Worm (Caenorhabditis elegans): Measurements from ENCODE around the gene C54E4.1.

The C54E4.1 gene

ce11 chrIV:2175291-2175690 is at the start of gene C54E4.1:
C54E4.1 (plus strand) TSS chrIV:2175591.
- TF ChIP-seq mdl-1 (tag; optimal IDR thresholded peaks at IDR 0.05) (no peak), sma-9 (GFP tag; optimal IDR thresholded peaks at IDR 0.05) (no peak), sma-9 (tag; optimal IDR thresholded peaks at IDR 0.05) (no peak), nhr-237 (tag; optimal IDR thresholded peaks at IDR 0.05) (no peak), lin-11 (tag; optimal IDR thresholded peaks at IDR 0.05) (no peak), peb-1 (tag; optimal IDR thresholded peaks at IDR 0.05) (no peak), fos-1 (tag; optimal IDR thresholded peaks at IDR 0.05) (no peak), gmeb-1 (tag; optimal IDR thresholded peaks at IDR 0.05) (no peak), aly-2 (tag; optimal IDR thresholded peaks at IDR 0.05) (no peak), ztf-4 (tag; optimal IDR thresholded peaks at IDR 0.05) (no peak), nhr-21 (tag; optimal IDR thresholded peaks at IDR 0.05) (no peak), dmd-4 (tag; optimal IDR thresholded peaks at IDR 0.05) (no peak), nhr-23 (tag; optimal IDR thresholded peaks at IDR 0.05) (no peak), sma-3 (GFP tag; optimal IDR thresholded peaks at IDR 0.05) (no peak), blmp-1 (tag; optimal IDR thresholded peaks at IDR 0.05; ENCODE audit: insufficient read depth) (no peak)

ce11 chrIV:2127375-2127774 is 48.0 kb upstream of the C54E4.1 start:
- TF ChIP-seq R02D3.7 (tag; optimal IDR thresholded peaks at IDR 0.05) (no peak), nhr-23 (tag; optimal IDR thresholded peaks at IDR 0.05) (no peak), sma-9 (GFP tag; optimal IDR thresholded peaks at IDR 0.05) (no peak), sma-9 (tag; optimal IDR thresholded peaks at IDR 0.05) (no peak), ceh-16 (tag; optimal IDR thresholded peaks at IDR 0.05) (no peak), ceh-82 (tag; optimal IDR thresholded peaks at IDR 0.05) (no peak), unc-62 (GFP tag; optimal IDR thresholded peaks at IDR 0.05) (no peak), sma-3 (GFP tag; optimal IDR thresholded peaks at IDR 0.05) (no peak), alr-1 (tag; optimal IDR thresholded peaks at IDR 0.05) (no peak), sem-4 (tag; optimal IDR thresholded peaks at IDR 0.05) (no peak), ama-1 (optimal IDR thresholded peaks at IDR 0.05) (no peak), nhr-6 (tag; optimal IDR thresholded peaks at IDR 0.05) (no peak)

- TF ChIP-seq nhr-25 (tag; optimal IDR thresholded peaks at IDR 0.05) (no peak), ztf-4 (tag; optimal IDR thresholded peaks at IDR 0.05) (no peak)
These were observed 46.6 kb upstream of the C54E4.1 start, which contains the start of gene grl-20 for ce11 chrIV:2128761-2129160. grl-20 (minus strand) TSS chrIV:2128861.

ce11 chrIV:2130714-2131113 is 44.7 kb upstream of the C54E4.1 start, which contains the start of gene prmt-6:
prmt-6 (plus strand) TSS chrIV:2130965.
- TF ChIP-seq fos-1 (tag; optimal IDR thresholded peaks at IDR 0.05): peak; percentile 11
- TF ChIP-seq nhr-23 (tag; optimal IDR thresholded peaks at IDR 0.05): no peak

- TF ChIP-seq nhr-25 (tag; optimal IDR thresholded peaks at IDR 0.05) (no peak), unc-55 (GFP tag; optimal IDR thresholded peaks at IDR 0.05) (no peak), fos-1 (tag; optimal IDR thresholded peaks at IDR 0.05) (no peak), ZK546.5 (tag; optimal IDR thresholded peaks at IDR 0.05) (no peak), C34F6.9 (tag; optimal IDR thresholded peaks at IDR 0.05) (no peak), nhr-237 (tag; optimal IDR thresholded peaks at IDR 0.05) (no peak), unc-39 (tag; optimal IDR thresholded peaks at IDR 0.05) (no peak), alr-1 (tag; optimal IDR thresholded peaks at IDR 0.05) (no peak), ztf-1 (GFP tag; conservative IDR thresholded peaks at IDR 0.05) (no peak), dmd-4 (tag; optimal IDR thresholded peaks at IDR 0.05) (no peak), zag-1 (tag; optimal IDR thresholded peaks at IDR 0.05) (no peak), nhr-10 (tag; optimal IDR thresholded peaks at IDR 0.05) (no peak), nhr-11 (tag; optimal IDR thresholded peaks at IDR 0.05) (no peak), sma-9 (GFP tag; optimal IDR thresholded peaks at IDR 0.05) (no peak), sma-9 (tag; optimal IDR thresholded peaks at IDR 0.05) (no peak), ceh-16 (tag; optimal IDR thresholded peaks at IDR 0.05) (no peak), nhr-23 (tag; optimal IDR thresholded peaks at IDR 0.05) (no peak), elt-3 (tag; optimal IDR thresholded peaks at IDR 0.05) (no peak)
These were observed 41.9 kb upstream of the C54E4.1 start, which contains the start of gene C23H5.12 for ce11 chrIV:2133431-2133940. C23H5.12 (plus strand) TSS chrIV:2133481.

- TF ChIP-seq nhr-129 (tag; optimal IDR thresholded peaks at IDR 0.05) (peak; percentile 35), ceh-82 (tag; optimal IDR thresholded peaks at IDR 0.05) (no peak), F13H6.1 (tag; optimal IDR thresholded peaks at IDR 0.05) (no peak), nhr-77 (tag; optimal IDR thresholded peaks at IDR 0.05) (no peak), mdl-1 (tag; optimal IDR thresholded peaks at IDR 0.05) (no peak), lsy-2 (tag; optimal IDR thresholded peaks at IDR 0.05) (no peak)
These were observed 38.8 kb upstream of the C54E4.1 start, which contains the start of gene test-1 for ce11 chrIV:2136607-2137006. test-1 (plus strand) TSS chrIV:2136951.
